Fruit fly (Drosophila melanogaster) whole organism: ENCODE data around the gene Cpr97Ea.

Experiments used
- EcR ChIP-seq, 2 experiments: fragments of >200 bp; optimal IDR thresholded peaks; 2 replicates each; lab custom pipeline; 2017; ENCODE audit warnings: missing biosample characterization in 2 of 2, missing genetic modification characterization in 2 of 2, missing genetic modification reagents in 2 of 2
- pan ChIP-seq: fragments of >200 bp; optimal IDR thresholded peaks from 2 replicates; lab custom pipeline; 2017
- psq ChIP-seq: fragments of >200 bp; optimal IDR thresholded peaks from 2 replicates; lab custom pipeline; 2017
- usp ChIP-seq: fragments of >200 bp; optimal IDR thresholded peaks from 2 replicates; lab custom pipeline; 2017; ENCODE audit warnings: missing biosample characterization, missing genetic modification characterization, mixed read lengths

DNA sequence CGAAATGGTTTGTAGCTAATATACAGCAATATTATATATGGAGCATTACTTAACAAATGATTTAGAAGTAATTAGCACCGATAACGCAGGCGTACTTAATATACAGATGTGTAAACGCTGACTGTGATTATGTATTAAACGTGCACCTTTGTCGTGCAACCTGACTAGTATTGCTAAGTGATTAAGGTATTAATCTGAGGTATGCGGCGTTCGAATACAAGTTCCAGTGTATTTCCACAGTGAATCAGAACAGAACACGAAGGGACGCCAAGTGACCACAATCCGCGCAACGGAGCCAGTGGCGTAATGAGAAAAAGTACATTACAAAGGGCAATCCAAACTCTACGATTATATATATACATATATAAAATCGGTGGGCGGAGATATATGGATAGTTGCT is 23.5 kb downstream of the Cpr97Ea start, which contains the start of gene Nep5:
- TF ChIP-seq psq (no peak), usp (GFP tag; lab: Kevin White, UChicago) (no peak), pan (no peak), EcR (GFP tag; optimal IDR thresholded peaks at IDR 0.05; lab: Kevin White, UChicago) (no peak)
